Fruit fly (Drosophila melanogaster) whole organism, pupa: ENCODE results near the gene CG11811.

Experiments
- CG10348 ChIP-seq: fragments of 200-800 bp; sonication (Bioruptor generic); IDR thresholded peaks from 2 replicates; pipeline ENCODE4 v1.3.6; 2022; ENCODE audit warnings: missing biosample characterization, missing genetic modification characterization
- CG12605 ChIP-seq: fragments of 200-800 bp; sonication (Bioruptor generic); IDR thresholded peaks from 2 replicates; pipeline ENCODE4 v1.3.6; 2022; ENCODE audit warnings: missing biosample characterization, missing genetic modification characterization
- CG13204 ChIP-seq: fragments of 200-800 bp; sonication (Bioruptor generic); optimal IDR thresholded peaks from 2 replicates; lab custom pipeline; 2018; ENCODE audit warnings: missing biosample characterization, mild to moderate bottlenecking, missing genetic modification characterization, moderate library complexity
- CG14655 ChIP-seq: fragments of 200-800 bp; sonication (Bioruptor generic); optimal IDR thresholded peaks from 3 replicates; lab custom pipeline; 2017; ENCODE audit warnings: mild to moderate bottlenecking, missing biosample characterization, missing genetic modification reagents, missing genetic modification characterization
- CG15710 ChIP-seq: fragments of 200-800 bp; sonication (Bioruptor generic); optimal IDR thresholded peaks from 2 replicates; lab custom pipeline; 2018; ENCODE audit warnings: missing biosample characterization, mild to moderate bottlenecking, missing genetic modification characterization, moderate library complexity
- CG17806 ChIP-seq: fragments of 200-800 bp; sonication (Bioruptor generic); optimal IDR thresholded peaks from 2 replicates; lab custom pipeline; 2018; ENCODE audit warnings: missing biosample characterization, mild to moderate bottlenecking, missing genetic modification characterization, moderate library complexity
- CG32121 ChIP-seq: fragments of 200-800 bp; sonication (Bioruptor generic); IDR thresholded peaks from 2 replicates; pipeline ENCODE4 v1.3.6; 2022; ENCODE audit warnings: missing biosample characterization, missing genetic modification characterization
- CG34367 ChIP-seq: fragments of 200-800 bp; sonication (Bioruptor generic); optimal IDR thresholded peaks from 2 replicates; lab custom pipeline; 2018; ENCODE audit warnings: missing biosample characterization, mild to moderate bottlenecking, missing genetic modification characterization
- CG4496 ChIP-seq: fragments of 200-800 bp; sonication (Bioruptor generic); IDR thresholded peaks from 3 replicates; pipeline ENCODE4 v1.3.6; 2022; ENCODE audit warnings: missing biosample characterization, missing genetic modification characterization
- CG8159 ChIP-seq: fragments of 200-800 bp; sonication (Bioruptor generic); optimal IDR thresholded peaks from 3 replicates; lab custom pipeline; 2018; ENCODE audit warnings: missing biosample characterization, mild to moderate bottlenecking, missing genetic modification characterization, moderate library complexity
- CG8301 ChIP-seq: fragments of 200-800 bp; sonication (Bioruptor generic); optimal IDR thresholded peaks from 2 replicates; lab custom pipeline; 2018; ENCODE audit warnings: missing biosample characterization, mild to moderate bottlenecking, missing genetic modification characterization
- CG9948 ChIP-seq: fragments of 200-800 bp; sonication (Bioruptor generic); optimal IDR thresholded peaks from 2 replicates; lab custom pipeline; 2018; ENCODE audit warnings: missing biosample characterization, mild to moderate bottlenecking, missing genetic modification characterization, moderate library complexity
- D1 ChIP-seq: fragments of 200-800 bp; sonication (Bioruptor generic); optimal IDR thresholded peaks from 2 replicates; lab custom pipeline; 2018; ENCODE audit warnings: missing biosample characterization, mild to moderate bottlenecking, missing genetic modification characterization, moderate library complexity
- EcR ChIP-seq: fragments of 200-800 bp; sonication (Bioruptor generic); optimal IDR thresholded peaks from 3 replicates; lab custom pipeline; 2019; ENCODE audit warnings: missing biosample characterization, missing genetic modification characterization, mild to moderate bottlenecking, moderate library complexity, missing genetic modification reagents
- Ets98B ChIP-seq: fragments of 200-800 bp; sonication (Bioruptor generic); IDR thresholded peaks from 2 replicates; pipeline ENCODE4 v1.3.6; 2022; ENCODE audit warnings: missing biosample characterization, missing genetic modification characterization
- Pif1A ChIP-seq: fragments of 200-800 bp; sonication (Bioruptor generic); optimal IDR thresholded peaks from 3 replicates; lab custom pipeline; 2016; ENCODE audit warnings: missing biosample characterization, missing genetic modification characterization
- Pif1B ChIP-seq: fragments of 200-800 bp; sonication (Bioruptor generic); optimal IDR thresholded peaks from 3 replicates; lab custom pipeline; 2016; ENCODE audit warnings: missing biosample characterization, missing genetic modification characterization
- Snoo ChIP-seq: fragments of 200-800 bp; sonication (Bioruptor generic); optimal IDR thresholded peaks from 3 replicates; lab custom pipeline; 2017; ENCODE audit warnings: missing biosample characterization, mild to moderate bottlenecking, missing genetic modification characterization, inconsistent platforms
- fd96Ca ChIP-seq: fragments of 200-800 bp; sonication (Bioruptor generic); IDR thresholded peaks from 3 replicates; pipeline ENCODE4 v1.3.6; 2022; ENCODE audit warnings: missing biosample characterization, missing genetic modification characterization
- gl ChIP-seq: fragments of 200-800 bp; sonication (Bioruptor generic); optimal IDR thresholded peaks from 2 replicates; lab custom pipeline; 2018; ENCODE audit warnings: missing biosample characterization, mild to moderate bottlenecking, missing genetic modification characterization
- rn ChIP-seq: fragments of 200-800 bp; sonication (Bioruptor generic); IDR thresholded peaks from 2 replicates; pipeline ENCODE4 v1.3.6; 2022; ENCODE audit warnings: missing biosample characterization, missing genetic modification characterization

The CG11811 gene

DNA sequence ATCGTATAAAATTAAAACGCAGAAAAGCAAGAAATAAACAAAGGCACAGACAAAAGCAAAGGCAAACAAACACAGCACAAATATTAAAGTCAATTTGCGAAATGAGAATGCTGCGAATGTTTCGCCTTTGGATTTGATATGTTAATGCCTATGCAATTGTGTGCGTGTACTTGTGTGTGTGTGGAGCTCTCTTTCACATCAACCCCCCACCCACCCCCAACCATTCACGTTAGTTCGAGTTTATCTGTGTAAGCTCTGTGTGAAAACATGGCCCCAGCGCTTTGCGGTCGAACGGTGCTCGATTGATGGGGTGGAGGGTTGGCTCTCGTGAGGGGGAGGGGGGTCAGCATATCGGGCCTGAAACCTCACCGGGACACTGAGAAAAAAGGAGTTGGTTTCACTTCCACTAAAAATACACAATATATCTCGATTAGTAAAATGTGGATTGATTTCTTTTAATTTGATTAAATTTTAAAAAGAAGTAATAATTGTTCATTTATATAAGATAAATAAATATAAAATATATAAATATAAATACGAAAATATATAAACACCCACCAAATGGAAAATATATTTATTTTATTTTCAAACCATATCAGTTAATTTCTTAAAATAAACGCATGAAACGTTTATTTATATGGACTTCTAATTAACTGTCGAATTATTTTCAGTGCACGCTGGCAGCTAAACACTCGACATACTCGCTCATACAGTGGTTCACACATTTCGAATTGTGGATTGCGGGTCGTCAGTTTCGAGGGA, 47.7 kb downstream of the CG11811 start:
- TF ChIP-seq CG8301 (tag; lab: Kevin White, UChicago), result peak; percentile 48
- TF ChIP-seq rn, result peak; percentile 61
- peak; percentile 71; the same call in 2 of the 3 replicates for TF ChIP-seq fd96Ca (GFP tag; lab: Robert Waterston, UW)
- peak; percentile 81 for TF ChIP-seq D1 (tag; lab: Kevin White, UChicago)
- TF ChIP-seq Ets98B (GFP tag; lab: Robert Waterston, UW), result peak; percentile 65
- peak; percentile 30 for TF ChIP-seq EcR (GFP tag; lab: Kevin White, UChicago)
- TF ChIP-seq CG12605 (GFP tag; lab: Robert Waterston, UW), result peak; percentile 21; the same call in 1 of the 2 replicates
- peak; percentile 18 for TF ChIP-seq CG34367 (tag; lab: Kevin White, UChicago)
- TF ChIP-seq gl (tag; lab: Kevin White, UChicago), result no peak
- peak; percentile 89 for TF ChIP-seq CG9948 (tag; lab: Kevin White, UChicago)
- TF ChIP-seq CG17806 (tag; lab: Kevin White, UChicago), result peak; percentile 69
- TF ChIP-seq Pif1A, result peak; percentile 43
- TF ChIP-seq Snoo (tag; lab: Kevin White, UChicago), result peak; percentile 60
- peak; percentile 95 for TF ChIP-seq CG8159 (tag; lab: Kevin White, UChicago)
- peak; percentile 25 for TF ChIP-seq CG13204
- peak; percentile 67; the same call in 2 of the 3 replicates for TF ChIP-seq CG4496 (GFP tag; lab: Robert Waterston, UW)
- TF ChIP-seq CG15710 (tag; lab: Kevin White, UChicago), result peak; percentile 87
- no peak; the same call in 1 of the 2 replicates for TF ChIP-seq CG10348 (GFP tag; lab: Robert Waterston, UW)
- TF ChIP-seq Pif1B (GFP tag; lab: Kevin White, UChicago), result peak; percentile 56
- TF ChIP-seq CG14655 (GFP tag; lab: Kevin White, UChicago), result peak; percentile 91
- TF ChIP-seq CG32121 (GFP tag; lab: Robert Waterston, UW), result peak; percentile 69

DNA sequence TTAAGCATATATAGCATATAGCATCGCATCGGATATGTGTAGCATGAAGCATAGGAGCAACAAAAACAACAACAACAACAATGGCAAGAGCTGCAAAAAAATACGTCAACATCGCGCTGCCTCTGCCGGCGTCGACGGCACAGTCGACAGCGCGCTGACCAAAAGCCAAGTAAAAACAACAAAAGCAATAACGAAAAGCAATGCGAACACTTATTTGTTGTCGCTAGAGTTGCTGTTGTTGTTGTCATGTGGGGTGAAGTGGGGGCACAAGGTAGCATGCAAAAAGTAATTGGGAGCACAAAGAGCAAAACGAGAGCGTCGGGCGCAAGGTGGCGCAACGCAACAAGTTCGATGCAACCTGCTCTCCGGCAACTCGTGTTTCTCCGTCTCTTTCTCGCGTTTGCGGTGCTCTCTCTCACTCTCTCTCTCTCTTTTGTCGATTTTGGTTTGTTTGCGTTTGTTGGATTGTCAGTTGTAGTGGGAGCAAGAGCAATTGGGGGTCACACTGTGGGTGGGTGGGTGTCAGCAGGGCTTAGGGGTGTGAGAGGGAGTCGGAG, 48.4 kb downstream of the CG11811 start:
- TF ChIP-seq gl (tag; lab: Kevin White, UChicago) (peak; percentile 9), Pif1B (GFP tag; lab: Kevin White, UChicago) (no peak), fd96Ca (GFP tag; lab: Robert Waterston, UW) (peak; percentile 33; the same call in 2 of the 3 replicates), EcR (GFP tag; lab: Kevin White, UChicago) (peak; percentile 65)

DNA sequence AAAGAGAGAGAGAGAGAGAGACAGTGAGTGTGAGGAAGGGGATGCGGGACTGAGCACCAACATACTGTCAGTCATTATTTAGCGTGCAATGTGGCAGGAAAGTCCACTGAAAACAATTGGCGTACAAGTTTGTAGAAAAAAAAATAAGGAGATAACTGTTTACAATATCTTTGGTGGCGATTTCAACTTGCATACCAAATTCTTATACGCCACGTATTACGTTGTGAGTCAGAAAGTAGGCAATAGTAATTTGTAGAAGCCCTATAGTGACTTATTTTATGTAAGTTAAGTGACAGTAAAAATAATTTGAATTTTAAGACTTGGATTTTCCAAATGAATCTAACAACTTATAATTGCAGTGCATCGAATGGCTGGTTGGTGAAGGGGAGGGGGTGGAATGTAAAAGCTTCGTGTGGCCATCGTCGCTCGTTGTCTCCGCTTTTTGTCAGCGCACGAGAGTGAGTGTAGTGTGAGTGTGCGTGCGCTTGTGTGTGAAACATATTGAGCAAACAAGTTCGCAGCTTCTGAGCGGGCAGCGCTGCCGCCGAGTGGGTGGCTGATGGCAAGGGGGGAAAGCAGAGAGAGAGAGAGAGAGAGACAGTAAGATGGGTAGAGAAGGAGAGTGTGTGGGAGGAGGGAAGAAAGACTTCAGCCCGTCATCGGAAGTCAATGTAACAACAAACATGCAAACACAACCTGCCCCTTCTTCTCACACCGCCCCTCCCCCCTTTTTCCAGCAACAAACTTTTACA, 49.0 kb downstream of the CG11811 start:
- peak; percentile 94 for TF ChIP-seq CG4496 (GFP tag; lab: Robert Waterston, UW)
- TF ChIP-seq D1 (tag; lab: Kevin White, UChicago), result peak; percentile 94
- TF ChIP-seq CG9948 (tag; lab: Kevin White, UChicago), result peak; percentile 96
- TF ChIP-seq Pif1A, result peak; percentile 94
- peak; percentile 63 for TF ChIP-seq gl (tag; lab: Kevin White, UChicago)
- TF ChIP-seq rn, result peak; percentile 89
- peak; percentile 94 for TF ChIP-seq CG17806 (tag; lab: Kevin White, UChicago)
- peak; percentile 89 for TF ChIP-seq Snoo (tag; lab: Kevin White, UChicago)
- TF ChIP-seq EcR (GFP tag; lab: Kevin White, UChicago), result peak; percentile 88
- TF ChIP-seq fd96Ca (GFP tag; lab: Robert Waterston, UW), result peak; percentile 85
- TF ChIP-seq CG10348 (GFP tag; lab: Robert Waterston, UW), result peak; percentile 72
- TF ChIP-seq CG13204, result peak; percentile 57
- peak; percentile 94 for TF ChIP-seq CG15710 (tag; lab: Kevin White, UChicago)
- TF ChIP-seq Pif1B (GFP tag; lab: Kevin White, UChicago), result peak; percentile 96
- TF ChIP-seq CG8159 (tag; lab: Kevin White, UChicago), result peak; percentile 98
- peak; percentile 92 for TF ChIP-seq CG32121 (GFP tag; lab: Robert Waterston, UW)
- TF ChIP-seq Ets98B (GFP tag; lab: Robert Waterston, UW), result peak; percentile 97
- TF ChIP-seq CG8301 (tag; lab: Kevin White, UChicago), result peak; percentile 94
- TF ChIP-seq CG34367 (tag; lab: Kevin White, UChicago), result peak; percentile 85
- peak; percentile 98 for TF ChIP-seq CG14655 (GFP tag; lab: Kevin White, UChicago)
- TF ChIP-seq CG12605 (GFP tag; lab: Robert Waterston, UW), result peak; percentile 87; the same call in 1 of the 2 replicates

DNA sequence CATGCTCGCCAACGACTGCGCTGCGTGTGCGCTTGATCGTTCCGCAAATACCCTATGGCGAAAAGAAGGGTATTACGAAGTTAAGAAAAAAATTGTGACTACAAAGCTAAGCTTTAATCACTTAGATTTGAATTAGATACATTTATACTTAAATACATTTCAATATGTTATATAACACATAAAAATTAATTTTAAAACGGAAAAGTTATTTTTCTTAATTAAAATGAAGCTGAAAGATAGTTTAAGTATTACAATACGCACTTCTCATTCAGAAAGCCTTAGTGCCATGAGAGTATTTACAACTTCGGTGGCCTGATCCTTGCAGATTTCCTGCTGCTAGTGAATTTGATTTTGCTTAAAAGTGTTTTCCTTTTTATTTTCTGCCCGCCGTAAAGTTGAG, 49.9 kb downstream of the CG11811 start:
- TF ChIP-seq fd96Ca (GFP tag; lab: Robert Waterston, UW) (no peak), CG10348 (GFP tag; lab: Robert Waterston, UW) (no peak), gl (tag; lab: Kevin White, UChicago) (no peak), CG32121 (GFP tag; lab: Robert Waterston, UW) (no peak), CG15710 (tag; lab: Kevin White, UChicago) (peak; percentile 75), CG8301 (tag; lab: Kevin White, UChicago) (peak; percentile 72), Pif1A (peak; percentile 59), D1 (tag; lab: Kevin White, UChicago) (peak; percentile 73), CG14655 (GFP tag; lab: Kevin White, UChicago) (peak; percentile 69), CG4496 (GFP tag; lab: Robert Waterston, UW) (peak; percentile 21; the same call in 1 of the 3 replicates), CG17806 (tag; lab: Kevin White, UChicago) (peak; percentile 72), CG9948 (tag; lab: Kevin White, UChicago) (peak; percentile 81), CG34367 (tag; lab: Kevin White, UChicago) (peak; percentile 68), CG8159 (tag; lab: Kevin White, UChicago) (peak; percentile 79), rn (no peak), CG13204 (no peak), Pif1B (GFP tag; lab: Kevin White, UChicago) (peak; percentile 59), Snoo (tag; lab: Kevin White, UChicago) (peak; percentile 55)
